Fruit fly (Drosophila melanogaster): Measurements from ENCODE around the gene eff.
A peak's percentile ranks its signal among the peaks of the same experiment; 100 is the strongest.

Gene eff

DNA sequence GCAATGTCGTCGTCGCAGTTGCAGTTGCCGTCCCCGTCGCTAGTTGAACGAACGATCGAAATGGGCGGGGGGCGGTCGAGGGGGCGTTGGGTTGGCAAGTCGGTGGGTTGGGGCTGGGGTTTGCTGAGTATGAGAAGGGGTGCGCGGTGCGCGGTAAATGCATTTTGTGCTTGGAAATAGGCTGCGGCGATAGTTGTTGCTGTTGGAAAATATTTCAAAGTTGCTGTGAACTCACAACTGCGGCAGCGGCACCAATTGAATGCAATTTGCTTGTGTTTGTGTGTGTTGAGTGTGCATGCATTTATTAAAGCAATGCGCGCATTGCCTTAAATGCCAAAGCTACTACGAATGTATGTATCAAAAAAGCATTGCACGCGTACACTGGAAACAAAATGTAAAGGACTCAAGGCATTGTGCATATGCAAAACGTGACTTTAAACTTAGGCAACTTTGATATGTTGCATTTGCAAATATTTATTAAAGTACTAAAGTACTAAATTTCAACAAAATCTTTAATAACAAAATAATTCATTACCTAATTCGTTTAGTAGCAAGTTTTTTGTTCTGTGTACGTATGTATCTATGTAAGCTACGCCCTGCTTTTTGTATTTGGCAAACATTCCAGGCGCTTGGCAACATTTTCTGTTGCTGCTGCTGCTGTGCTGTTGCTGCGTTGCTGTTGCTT, 26.1 kb downstream of the eff start (continued):
- TF ChIP-seq fd64A (GFP tag; optimal IDR thresholded peaks at IDR 0.05), result no peak
- TF ChIP-seq trem (tag; optimal IDR thresholded peaks at IDR 0.05), result peak; percentile 62
- peak; percentile 54; the same call in 2 of the 3 replicates for TF ChIP-seq dysf (GFP tag; IDR thresholded peaks at IDR 0.05)
- peak in 1 of 2 experiments; percentile 66 for TF ChIP-seq chif (GFP tag; optimal IDR thresholded peaks at IDR 0.05)
- TF ChIP-seq CG13296 (GFP tag; optimal IDR thresholded peaks at IDR 0.05), result no peak
- TF ChIP-seq H2.0 (GFP tag; IDR thresholded peaks at IDR 0.05), result no peak
- TF ChIP-seq CG8089 (GFP tag; optimal IDR thresholded peaks at IDR 0.05), result peak; percentile 27
- TF ChIP-seq zen (tag; optimal IDR thresholded peaks at IDR 0.05), result peak; percentile 31
- no peak for TF ChIP-seq MESR4 (GFP tag; optimal IDR thresholded peaks at IDR 0.05)
- no peak for TF ChIP-seq CG12071 (GFP tag; optimal IDR thresholded peaks at IDR 0.05)
- TF ChIP-seq sd (tag; optimal IDR thresholded peaks at IDR 0.05), result peak; percentile 77
- no peak for TF ChIP-seq lmd (GFP tag; IDR thresholded peaks at IDR 0.05)
- TF ChIP-seq CG18476 (GFP tag; optimal IDR thresholded peaks at IDR 0.05), result peak; percentile 15
- no peak for TF ChIP-seq Bgb (GFP tag; IDR thresholded peaks at IDR 0.05; ENCODE audit: partially characterized antibody)
- TF ChIP-seq CG9876 (GFP tag; optimal IDR thresholded peaks at IDR 0.05), result no peak
- no peak for TF ChIP-seq cad (GFP tag; optimal IDR thresholded peaks at IDR 0.05)
- TF ChIP-seq CG11398 (GFP tag; optimal IDR thresholded peaks at IDR 0.05), result no peak
- TF ChIP-seq so (GFP tag; IDR thresholded peaks at IDR 0.05), result no peak
- no peak for TF ChIP-seq CG1792 (GFP tag; optimal IDR thresholded peaks at IDR 0.05)
- no peak for TF ChIP-seq CG6272 (GFP tag; IDR thresholded peaks at IDR 0.05)
- TF ChIP-seq lab (GFP tag; optimal IDR thresholded peaks at IDR 0.05), result peak; percentile 5
- no peak for TF ChIP-seq CG8478 (optimal IDR thresholded peaks at IDR 0.05)
- TF ChIP-seq CG33213 (GFP tag; optimal IDR thresholded peaks at IDR 0.05), result no peak
- TF ChIP-seq Hey (tag; optimal IDR thresholded peaks at IDR 0.05), result no peak
- no peak for TF ChIP-seq CG9932 (GFP tag; IDR thresholded peaks at IDR 0.05)
- TF ChIP-seq CG8924 (tag; optimal IDR thresholded peaks at IDR 0.05), result no peak
- TF ChIP-seq fru (optimal IDR thresholded peaks at IDR 0.05), result no peak
- 0 out of 4 replicates have a peak, but pooled peaks have one; percentile 13 for TF ChIP-seq Gug (GFP tag; IDR thresholded peaks at IDR 0.05)
- TF ChIP-seq CG7556 (GFP tag; optimal IDR thresholded peaks at IDR 0.05), result peak; percentile 47
- peak; percentile 41 for TF ChIP-seq Mes4 (GFP tag; optimal IDR thresholded peaks at IDR 0.05)
- no peak for TF ChIP-seq fd3F (GFP tag; optimal IDR thresholded peaks at IDR 0.05)
- TF ChIP-seq scrt (GFP tag; optimal IDR thresholded peaks at IDR 0.05), result no peak
- no peak for TF ChIP-seq gfzf (GFP tag; optimal IDR thresholded peaks at IDR 0.05)
- peak; percentile 23; the same call in 2 of the 3 replicates for TF ChIP-seq croc (GFP tag; conservative IDR thresholded peaks at IDR 0.05)
- peak; percentile 0 to 15 for TF ChIP-seq dpn (GFP tag; optimal IDR thresholded peaks at IDR 0.05)
- TF ChIP-seq CG34422 (GFP tag; IDR thresholded peaks at IDR 0.05), result no peak
- no peak for TF ChIP-seq CG2116 (GFP tag; optimal IDR thresholded peaks at IDR 0.05)
- TF ChIP-seq CG16815 (GFP tag; optimal IDR thresholded peaks at IDR 0.05), result peak; percentile 9
- TF ChIP-seq Abd-B (GFP tag; optimal IDR thresholded peaks at IDR 0.05), result no peak
- no peak for TF ChIP-seq nerfin-2 (GFP tag; IDR thresholded peaks at IDR 0.05; ENCODE audit: partially characterized antibody)
- no peak for TF ChIP-seq CG3838 (GFP tag; optimal IDR thresholded peaks at IDR 0.05)
- no peak for TF ChIP-seq tin (GFP tag; optimal IDR thresholded peaks at IDR 0.05)
- TF ChIP-seq CG10654 (GFP tag; optimal IDR thresholded peaks at IDR 0.05), result no peak
- TF ChIP-seq CG4730 (GFP tag; IDR thresholded peaks at IDR 0.05), result no peak
- no peak for TF ChIP-seq gsb (GFP tag; IDR thresholded peaks at IDR 0.05)
- no peak for TF ChIP-seq zfh2 (GFP tag; optimal IDR thresholded peaks at IDR 0.05)
- peak; percentile 27 for TF ChIP-seq CG15269 (tag; optimal IDR thresholded peaks at IDR 0.05)
- TF ChIP-seq Fer2 (tag; optimal IDR thresholded peaks at IDR 0.05), result no peak
- TF ChIP-seq Sin3A (optimal IDR thresholded peaks at IDR 0.05), result no peak
- TF ChIP-seq Awh (GFP tag; IDR thresholded peaks at IDR 0.05), result no peak
- TF ChIP-seq Nf-YC (tag; optimal IDR thresholded peaks at IDR 0.05), result no peak

Data from whole organism, embryonic.